Worm (Caenorhabditis elegans) whole organism, late embryonic: Measurements from ENCODE around the gene Y105C5A.9.
"Not testable (repeated sequence)": the region's sequence is repeated elsewhere in the genome, so short reads cannot be mapped to it uniquely, and the experiment has no call there.

Experiments
- ama-1 ChIP-seq: fragments of 150-350 bp; optimal IDR thresholded peaks from 2 replicates; lab custom pipeline; 2014
- ceh-22 ChIP-seq: sonication (generic microtip); optimal IDR thresholded peaks from 2 replicates; lab custom pipeline; 2017; ENCODE audit warnings: missing biosample characterization, missing genetic modification characterization
- ceh-24 ChIP-seq: sonication (generic microtip); optimal IDR thresholded peaks from 2 replicates; lab custom pipeline; 2016; ENCODE audit warnings: mild to moderate bottlenecking, missing genetic modification characterization, missing compliant biosample characterization
- ceh-30 ChIP-seq: fragments of 150-350 bp; optimal IDR thresholded peaks from 2 replicates; lab custom pipeline; 2014; ENCODE audit warnings: missing biosample characterization, missing genetic modification characterization
- elt-2 ChIP-seq: sonication (generic microtip); optimal IDR thresholded peaks from 2 replicates; lab custom pipeline; 2016; ENCODE audit warnings: missing genetic modification reagents, missing genetic modification characterization, missing compliant biosample characterization
- fkh-10 ChIP-seq: fragments of 150-350 bp; optimal IDR thresholded peaks from 2 replicates; lab custom pipeline; 2014; ENCODE audit warnings: missing biosample characterization, missing genetic modification reagents, missing genetic modification characterization
- hlh-13 ChIP-seq: fragments of 200-800 bp; sonication (Bioruptor generic); optimal IDR thresholded peaks from 2 replicates; lab custom pipeline; 2018; ENCODE audit warnings: mild to moderate bottlenecking, missing genetic modification characterization, missing compliant biosample characterization
- lim-6 ChIP-seq: sonication (generic microtip); optimal IDR thresholded peaks from 2 replicates; lab custom pipeline; 2016; ENCODE audit warnings: missing genetic modification characterization, missing compliant biosample characterization
- madf-2 ChIP-seq: sonication (generic microtip); optimal IDR thresholded peaks from 2 replicates; lab custom pipeline; 2017; ENCODE audit warnings: missing genetic modification characterization, missing compliant biosample characterization
- mec-3 ChIP-seq: sonication (generic microtip); optimal IDR thresholded peaks from 2 replicates; lab custom pipeline; 2016; ENCODE audit warnings: borderline replicate concordance, missing genetic modification characterization, missing compliant biosample characterization
- nhr-11 ChIP-seq: fragments of 150-350 bp; optimal IDR thresholded peaks from 2 replicates; lab custom pipeline; 2014; ENCODE audit warnings: missing biosample characterization, missing genetic modification characterization
- pha-4 ChIP-seq: fragments of 150-350 bp; optimal IDR thresholded peaks from 2 replicates; lab custom pipeline; 2018; ENCODE audit warnings: missing biosample characterization, missing genetic modification reagents, missing genetic modification characterization
- rnt-1 ChIP-seq: sonication (generic microtip); optimal IDR thresholded peaks from 2 replicates; lab custom pipeline; 2016; ENCODE audit warnings: missing genetic modification characterization, missing compliant biosample characterization
- tbx-7 ChIP-seq: sonication (generic microtip); optimal IDR thresholded peaks from 2 replicates; lab custom pipeline; 2016; ENCODE audit warnings: missing genotype, missing genetic modification characterization, missing compliant biosample characterization

DNA sequence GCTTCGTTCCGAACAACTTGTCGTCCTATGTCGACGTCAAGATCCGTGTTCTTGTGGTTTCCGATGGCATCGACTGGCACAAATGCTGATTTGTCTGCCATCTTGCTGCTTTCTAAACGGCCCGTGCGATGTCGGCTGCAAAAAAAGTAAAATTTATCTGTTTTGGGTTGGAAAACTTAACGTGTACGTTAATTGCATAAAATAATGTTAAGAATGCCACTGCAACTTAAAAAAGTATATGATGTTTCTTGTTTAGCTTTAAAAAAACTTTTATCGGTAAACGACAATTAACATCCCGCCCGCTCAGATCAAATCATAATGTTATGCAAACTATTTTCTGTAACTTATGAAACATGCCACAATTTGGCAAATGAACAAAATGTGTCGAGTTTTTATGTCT lies 50.1 kb downstream of the Y105C5A.9 start, which contains the start of gene Y105C5A.26:
- TF ChIP-seq ceh-22 (tag; lab: Kevin White, UChicago); elt-2 (tag; lab: Kevin White, UChicago); pha-4; rnt-1 (tag; lab: Kevin White, UChicago); ama-1 (lab: Kevin White, UChicago); madf-2; fkh-10 (GFP tag; lab: Kevin White, UChicago); tbx-7; hlh-13 (GFP tag; lab: Kevin White, UChicago); ceh-30; lim-6 (tag; lab: Kevin White, UChicago); mec-3 (tag; lab: Kevin White, UChicago); ceh-24; nhr-11: not testable (repeated sequence)
